Worm (Caenorhabditis elegans): ENCODE results near the gene nspc-5.

DNA sequence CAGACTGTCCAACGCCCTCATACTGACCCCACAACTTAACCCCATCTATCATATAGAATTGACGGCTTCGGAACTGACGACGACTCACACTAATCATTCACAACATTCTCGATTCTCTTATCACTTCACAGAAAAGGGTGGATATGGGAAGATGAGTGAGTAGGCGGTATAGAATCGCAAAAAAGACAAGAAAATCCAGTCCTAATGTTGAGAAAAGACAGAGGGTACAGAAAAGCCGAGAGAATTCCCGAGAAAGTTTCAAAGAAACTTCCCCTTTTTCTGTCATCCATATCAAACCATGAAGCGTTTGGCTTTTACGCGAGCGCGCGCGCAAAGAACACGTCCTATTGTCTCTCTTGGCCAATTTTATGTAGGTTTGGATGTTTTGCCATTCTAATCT, 34.3 kb upstream of the nspc-5 start:
- TF ChIP-seq ttx-3 (tag; optimal IDR thresholded peaks at IDR 0.05) (no peak), sdc-2 (tag; optimal IDR thresholded peaks at IDR 0.05) (no peak), ets-4 (tag; optimal IDR thresholded peaks at IDR 0.05) (no peak), sox-4 (tag; optimal IDR thresholded peaks at IDR 0.05) (no peak), tbx-2 (tag; optimal IDR thresholded peaks at IDR 0.05) (no peak), pqm-1 (tag; optimal IDR thresholded peaks at IDR 0.05) (no peak), pat-9 (tag; optimal IDR thresholded peaks at IDR 0.05) (no peak), hlh-8 (tag; optimal IDR thresholded peaks at IDR 0.05) (no peak), K09A11.1 (tag; optimal IDR thresholded peaks at IDR 0.05; ENCODE audit: insufficient read depth) (no peak), ceh-9 (tag; optimal IDR thresholded peaks at IDR 0.05) (no peak), fax-1 (tag; optimal IDR thresholded peaks at IDR 0.05) (no peak), ama-1 (optimal IDR thresholded peaks at IDR 0.05) (no peak)
